Worm (Caenorhabditis elegans) whole organism, mixed stage, embryonic: ENCODE data around the gene nhr-241.

Experiments used
- bed-3 ChIP-seq: fragments of 200-800 bp; sonication (Bioruptor generic); optimal IDR thresholded peaks from 3 replicates; lab custom pipeline; 2018; ENCODE audit warnings: mild to moderate bottlenecking, missing genetic modification characterization, moderate library complexity, missing compliant biosample characterization
- blmp-1 ChIP-seq: fragments of 150-350 bp; optimal IDR thresholded peaks from 2 replicates; lab custom pipeline; 2014; ENCODE audit warnings: missing biosample characterization, missing genetic modification characterization
- ceh-39 ChIP-seq: fragments of 150-350 bp; optimal IDR thresholded peaks from 2 replicates; lab custom pipeline; 2014; ENCODE audit warnings: missing biosample characterization, missing genetic modification characterization
- ceh-43 ChIP-seq: fragments of 200-800 bp; sonication (Bioruptor generic); optimal IDR thresholded peaks from 2 replicates; lab custom pipeline; 2018; ENCODE audit warnings: mild to moderate bottlenecking, missing genetic modification characterization, moderate library complexity, missing compliant biosample characterization
- ceh-83 ChIP-seq: fragments of 200-800 bp; sonication (Bioruptor generic); optimal IDR thresholded peaks from 2 replicates; lab custom pipeline; 2018; ENCODE audit warnings: mild to moderate bottlenecking, missing genetic modification characterization, missing compliant biosample characterization
- ces-1 ChIP-seq: fragments of 150-350 bp; optimal IDR thresholded peaks from 2 replicates; lab custom pipeline; 2014; ENCODE audit warnings: missing biosample characterization, missing genetic modification reagents, missing genetic modification characterization
- cnd-1 ChIP-seq: fragments of 200-800 bp; sonication (Bioruptor generic); optimal IDR thresholded peaks from 2 replicates; lab custom pipeline; 2018; ENCODE audit warnings: mild to moderate bottlenecking, missing genetic modification characterization, missing compliant biosample characterization
- elt-3 ChIP-seq: fragments of 150-350 bp; optimal IDR thresholded peaks from 2 replicates; lab custom pipeline; 2014; ENCODE audit warnings: missing biosample characterization, missing genetic modification characterization
- flh-1 ChIP-seq: fragments of 200-800 bp; sonication (Bioruptor generic); optimal IDR thresholded peaks from 2 replicates; lab custom pipeline; 2018; ENCODE audit warnings: mild to moderate bottlenecking, missing genetic modification characterization, moderate library complexity, missing compliant biosample characterization
- ham-2 ChIP-seq: fragments of 200-800 bp; sonication (Bioruptor generic); optimal IDR thresholded peaks from 2 replicates; lab custom pipeline; 2018; ENCODE audit warnings: mild to moderate bottlenecking, missing genetic modification characterization, missing compliant biosample characterization
- hlh-1 ChIP-seq: fragments of 150-350 bp; optimal IDR thresholded peaks from 2 replicates; lab custom pipeline; 2014; ENCODE audit warnings: missing biosample characterization, missing genetic modification reagents, missing genetic modification characterization
- lin-13 ChIP-seq: fragments of 150-350 bp; optimal IDR thresholded peaks from 2 replicates; lab custom pipeline; 2014; ENCODE audit warnings: missing biosample characterization, missing genetic modification characterization
- lin-32 ChIP-seq: fragments of 200-800 bp; sonication (Bioruptor generic); optimal IDR thresholded peaks from 2 replicates; lab custom pipeline; 2018; ENCODE audit warnings: mild to moderate bottlenecking, missing genetic modification characterization, missing compliant biosample characterization
- lsy-2 ChIP-seq: fragments of 150-350 bp; optimal IDR thresholded peaks from 2 replicates; lab custom pipeline; 2014; ENCODE audit warnings: missing biosample characterization, missing genetic modification characterization
- mab-5 ChIP-seq: fragments of 150-350 bp; optimal IDR thresholded peaks from 2 replicates; lab custom pipeline; 2014; ENCODE audit warnings: missing biosample characterization, missing genetic modification characterization
- mep-1 ChIP-seq: fragments of 150-350 bp; optimal IDR thresholded peaks from 2 replicates; lab custom pipeline; 2017; ENCODE audit warnings: missing biosample characterization, missing genetic modification reagents, missing genetic modification characterization, inconsistent platforms
- mls-2 ChIP-seq: sonication (generic microtip); optimal IDR thresholded peaks from 2 replicates; lab custom pipeline; 2016; ENCODE audit warnings: mild to moderate bottlenecking, missing genetic modification characterization, moderate library complexity, missing compliant biosample characterization
- nhr-12 ChIP-seq: fragments of 150-350 bp; optimal IDR thresholded peaks from 2 replicates; lab custom pipeline; 2014; ENCODE audit warnings: missing biosample characterization, missing genetic modification characterization
- nhr-2 ChIP-seq: fragments of 150-350 bp; optimal IDR thresholded peaks from 2 replicates; lab custom pipeline; 2014; ENCODE audit warnings: missing biosample characterization, missing genetic modification characterization
- nhr-237 ChIP-seq: fragments of 150-350 bp; optimal IDR thresholded peaks from 2 replicates; lab custom pipeline; 2014; ENCODE audit warnings: missing biosample characterization, missing genetic modification characterization
- nhr-28 ChIP-seq: fragments of 150-350 bp; optimal IDR thresholded peaks from 2 replicates; lab custom pipeline; 2014; ENCODE audit warnings: missing biosample characterization, missing genetic modification characterization
- nhr-76 ChIP-seq: sonication (generic microtip); optimal IDR thresholded peaks from 2 replicates; lab custom pipeline; 2017; ENCODE audit warnings: missing biosample characterization, missing genetic modification characterization
- pha-4 ChIP-seq: fragments of 150-350 bp; optimal IDR thresholded peaks from 2 replicates; lab custom pipeline; 2018; ENCODE audit warnings: missing biosample characterization, missing genetic modification reagents, missing genetic modification characterization
- sem-2 ChIP-seq: fragments of 200-800 bp; sonication (Bioruptor generic); optimal IDR thresholded peaks from 2 replicates; lab custom pipeline; 2018; ENCODE audit warnings: mild to moderate bottlenecking, missing genetic modification characterization, missing compliant biosample characterization
- snpc-4 ChIP-seq: fragments of 150-350 bp; optimal IDR thresholded peaks from 2 replicates; lab custom pipeline; 2014; ENCODE audit warnings: missing biosample characterization, missing genetic modification characterization
- sptf-1 ChIP-seq: sonication (generic microtip); optimal IDR thresholded peaks from 2 replicates; lab custom pipeline; 2017; ENCODE audit warnings: mild to moderate bottlenecking, missing genetic modification characterization, moderate library complexity, missing compliant biosample characterization
- tbx-8 ChIP-seq: fragments of 200-800 bp; sonication (Bioruptor generic); optimal IDR thresholded peaks from 2 replicates; lab custom pipeline; 2018; ENCODE audit warnings: mild to moderate bottlenecking, missing genetic modification characterization, moderate library complexity, missing compliant biosample characterization
- unc-120 ChIP-seq: sonication (generic microtip); optimal IDR thresholded peaks from 2 replicates; lab custom pipeline; 2017; ENCODE audit warnings: missing genetic modification characterization, missing compliant biosample characterization; ENCODE audit not compliant: poor library complexity, severe bottlenecking
- unc-39 ChIP-seq: fragments of 150-350 bp; optimal IDR thresholded peaks from 2 replicates; lab custom pipeline; 2014; ENCODE audit warnings: missing biosample characterization, missing genetic modification characterization
- unc-62 ChIP-seq: fragments of 150-350 bp; optimal IDR thresholded peaks from 2 replicates; lab custom pipeline; 2014; ENCODE audit warnings: missing biosample characterization, missing genetic modification reagents, missing genetic modification characterization
- zip-8 ChIP-seq: fragments of 150-350 bp; optimal IDR thresholded peaks from 2 replicates; lab custom pipeline; 2014; ENCODE audit warnings: missing biosample characterization, missing genetic modification characterization
- ztf-11 ChIP-seq: fragments of 150-350 bp; optimal IDR thresholded peaks from 2 replicates; lab custom pipeline; 2014; ENCODE audit warnings: missing biosample characterization, missing genetic modification characterization

The nhr-241 gene

ce11 chrV:18722510-18723299 lies 23.5 kb downstream of the nhr-241 start:
- TF ChIP-seq elt-3 (tag; lab: Kevin White, UChicago) (no peak), cnd-1 (tag; lab: Kevin White, UChicago) (no peak), nhr-76 (tag; lab: Kevin White, UChicago) (no peak), mls-2 (tag; lab: Kevin White, UChicago) (no peak), nhr-28 (tag; lab: Kevin White, UChicago) (no peak), flh-1 (GFP tag; lab: Kevin White, UChicago) (no peak), nhr-12 (no peak), zip-8 (no peak), unc-39 (no peak), ces-1 (no peak), bed-3 (GFP tag; lab: Kevin White, UChicago) (no peak), tbx-8 (GFP tag; lab: Kevin White, UChicago) (no peak), nhr-2 (tag; lab: Kevin White, UChicago) (no peak), ceh-83 (GFP tag; lab: Kevin White, UChicago) (no peak), pha-4 (tag; lab: Kevin White, UChicago) (no peak), ham-2 (GFP tag; lab: Kevin White, UChicago) (no peak), ceh-39 (no peak)

ce11 chrV:18723604-18724003 lies 24.4 kb downstream of the nhr-241 start:
- TF ChIP-seq sptf-1 (tag; lab: Kevin White, UChicago) (no peak), ces-1 (peak; percentile 96), mep-1 (tag; lab: Kevin White, UChicago) (peak; percentile 80), unc-120 (tag; lab: Kevin White, UChicago) (peak; percentile 52), nhr-28 (tag; lab: Kevin White, UChicago) (no peak), ztf-11 (tag; lab: Kevin White, UChicago) (peak; percentile 22), ceh-83 (GFP tag; lab: Kevin White, UChicago) (no peak), lin-32 (GFP tag; lab: Kevin White, UChicago) (peak; percentile 3), nhr-2 (tag; lab: Kevin White, UChicago) (peak; percentile 83), bed-3 (GFP tag; lab: Kevin White, UChicago) (no peak), ceh-43 (GFP tag; lab: Kevin White, UChicago) (no peak), zip-8 (no peak), mls-2 (tag; lab: Kevin White, UChicago) (peak; percentile 24), unc-39 (no peak), ceh-39 (peak; percentile 99), nhr-76 (tag; lab: Kevin White, UChicago) (no peak), blmp-1 (tag; lab: Kevin White, UChicago) (no peak), sem-2 (no peak), flh-1 (GFP tag; lab: Kevin White, UChicago) (no peak), elt-3 (tag; lab: Kevin White, UChicago) (peak; percentile 13), mab-5 (tag; lab: Kevin White, UChicago) (peak; percentile 86), lin-13 (tag; lab: Kevin White, UChicago) (peak; percentile 86), cnd-1 (tag; lab: Kevin White, UChicago) (peak; percentile 50), hlh-1 (peak; percentile 92), unc-62 (GFP tag; lab: Kevin White, UChicago) (peak; percentile 83), nhr-237 (tag; lab: Kevin White, UChicago) (peak; percentile 93), lsy-2 (tag; lab: Kevin White, UChicago) (peak; percentile 89), tbx-8 (GFP tag; lab: Kevin White, UChicago) (no peak), pha-4 (tag; lab: Kevin White, UChicago) (peak; percentile 97), snpc-4 (no peak)

- no peak for TF ChIP-seq mab-5 (tag; lab: Kevin White, UChicago)
- no peak for TF ChIP-seq lsy-2 (tag; lab: Kevin White, UChicago)
- TF ChIP-seq nhr-12 = no peak
- no peak for TF ChIP-seq ceh-39
- no peak for TF ChIP-seq ztf-11 (tag; lab: Kevin White, UChicago)
- no peak for TF ChIP-seq sptf-1 (tag; lab: Kevin White, UChicago)
- no peak for TF ChIP-seq nhr-237 (tag; lab: Kevin White, UChicago)
- TF ChIP-seq nhr-2 (tag; lab: Kevin White, UChicago) = no peak
- no peak for TF ChIP-seq unc-62 (GFP tag; lab: Kevin White, UChicago)
- no peak for TF ChIP-seq unc-120 (tag; lab: Kevin White, UChicago)
- no peak for TF ChIP-seq nhr-28 (tag; lab: Kevin White, UChicago)
These were observed 24.8 kb downstream of the nhr-241 start for ce11 chrV:18724076-18724475.
